Fruit fly (Drosophila melanogaster) S2 (cell line): ENCODE results near the gene Prx1.

Experiments used
- CG8478 ChIP-seq: fragments of >200 bp; optimal IDR thresholded peaks from 2 replicates; lab custom pipeline; 2018
- CTCF ChIP-seq, 2 experiments: fragments of >200 bp; optimal IDR thresholded peaks; 2 replicates each; lab custom pipeline; 2018

- no peak for TF ChIP-seq CG8478 (lab: Kevin White, UChicago)
- no peak for TF ChIP-seq CTCF (optimal IDR thresholded peaks at IDR 0.05; lab: Kevin White, UChicago)
These were observed 44.7 kb upstream of the Prx1 start for dm6 chr3L:15162988-15163387.
